Worm (Caenorhabditis elegans) whole organism, L4/young adult: ENCODE data around the gene sre-52.

Experiments used
- W03F9.2 ChIP-seq: fragments of 150-350 bp; optimal IDR thresholded peaks from 2 replicates; lab custom pipeline; 2014; ENCODE audit warnings: missing biosample characterization, missing genetic modification characterization
- dao-5 ChIP-seq: sonication (generic microtip); optimal IDR thresholded peaks from 2 replicates; lab custom pipeline; 2016; ENCODE audit warnings: missing genotype, missing genetic modification characterization, moderate library complexity, missing compliant biosample characterization

DNA sequence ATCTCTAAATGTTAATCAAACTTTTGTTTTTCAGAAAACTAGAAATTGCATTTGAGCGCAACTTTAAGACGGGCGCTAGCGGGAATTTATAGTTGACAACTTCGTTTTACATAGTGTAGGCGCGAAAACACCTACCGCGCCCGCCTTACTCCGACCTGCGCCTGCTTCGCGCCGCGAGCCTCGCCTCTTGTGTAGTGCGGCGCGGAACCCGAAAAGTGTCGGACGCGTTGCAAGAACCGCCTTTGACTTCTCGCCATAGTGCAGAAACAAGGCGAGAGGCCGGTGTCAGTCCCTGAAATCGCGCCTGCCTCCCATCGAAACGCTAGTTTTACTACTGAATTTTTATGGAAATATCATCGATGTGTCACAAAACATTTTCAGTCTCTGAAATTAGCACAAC, 50.3 kb downstream of the sre-52 start:
- TF ChIP-seq W03F9.2: no peak
- no peak for TF ChIP-seq dao-5
